Worm (Caenorhabditis elegans): ENCODE measurements around the gene rab-6.1.

Gene rab-6.1

DNA sequence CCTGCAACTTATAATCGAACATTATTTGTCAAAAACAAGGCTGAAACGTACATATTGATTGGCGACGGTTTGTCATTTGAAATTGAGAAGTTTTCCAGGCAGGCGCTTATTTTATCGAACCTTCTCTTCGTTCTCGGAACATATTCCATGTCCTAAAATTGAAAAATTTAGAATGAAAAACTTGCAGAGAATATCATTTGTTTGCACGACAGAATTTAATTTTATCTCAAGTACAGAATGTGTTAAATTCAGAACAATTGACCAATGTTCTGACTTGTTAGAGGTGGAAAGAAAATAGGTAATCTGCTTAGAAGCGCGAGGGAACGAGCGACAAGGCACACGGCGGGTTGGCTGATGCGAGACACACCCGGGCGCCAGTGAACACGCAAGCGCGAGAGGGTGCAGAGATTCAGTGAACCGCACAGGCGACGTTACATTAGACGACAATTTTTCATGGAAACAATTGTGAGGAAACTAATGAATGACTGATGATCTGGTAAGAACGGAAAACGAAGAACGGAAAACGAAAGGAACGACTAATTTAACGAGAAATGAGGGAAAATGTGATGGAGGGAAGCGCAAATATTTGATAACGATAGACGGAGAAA is 46.7 kb upstream of the rab-6.1 start (continued):
- TF ChIP-seq egl-27 (tag; optimal IDR thresholded peaks at IDR 0.05) (no peak), dpl-1 (GFP tag; optimal IDR thresholded peaks at IDR 0.05) (peak; percentile 11), ztf-7 (tag; optimal IDR thresholded peaks at IDR 0.05) (no peak), set-16 (GFP tag; IDR thresholded peaks at IDR 0.05) (peak; percentile 74), fkh-10 (GFP tag; optimal IDR thresholded peaks at IDR 0.05) (no peak), lin-15B (tag; optimal IDR thresholded peaks at IDR 0.05) (no peak), ceh-20 (GFP tag; IDR thresholded peaks at IDR 0.05) (no peak), tra-1 (GFP tag; IDR thresholded peaks at IDR 0.05) (0 out of 2 replicates have a peak, but pooled peaks have one; percentile 24), gei-8 (GFP tag; optimal IDR thresholded peaks at IDR 0.05) (no peak), hif-1 (tag; optimal IDR thresholded peaks at IDR 0.05) (peak in 1 of 2 experiments; percentile 10), D1046.2 (GFP tag; IDR thresholded peaks at IDR 0.05) (peak; percentile 73), cey-2 (tag; optimal IDR thresholded peaks at IDR 0.05; ENCODE audit: borderline replicate concordance, insufficient read depth) (no peak), zfp-2 (tag; optimal IDR thresholded peaks at IDR 0.05) (no peak), vab-7 (GFP tag; IDR thresholded peaks at IDR 0.05) (peak; percentile 24; the same call in 1 of the 2 replicates), nhr-237 (tag; optimal IDR thresholded peaks at IDR 0.05) (no peak), attf-4 (tag; optimal IDR thresholded peaks at IDR 0.05) (no peak), sdz-12 (GFP tag; optimal IDR thresholded peaks at IDR 0.05) (no peak), nhr-25 (tag; optimal IDR thresholded peaks at IDR 0.05; ENCODE audit: borderline replicate concordance, insufficient read depth) (no peak), dmd-6 (GFP tag; IDR thresholded peaks at IDR 0.05) (peak; percentile 55), ceh-44 (GFP tag; IDR thresholded peaks at IDR 0.05) (no peak), aha-1 (tag) (peak; percentile 99), ZK337.2 (GFP tag; IDR thresholded peaks at IDR 0.05) (no peak), Y5F2A.4 (GFP tag; optimal IDR thresholded peaks at IDR 0.05) (no peak), ama-1 (optimal IDR thresholded peaks at IDR 0.05) (no peak), T20F7.1 (GFP tag; optimal IDR thresholded peaks at IDR 0.05) (peak; percentile 39), dve-1 (tag; optimal IDR thresholded peaks at IDR 0.05; ENCODE audit: insufficient read depth) (peak; percentile 4)

ce11 chrIII:9051714-9052113 is 46.0 kb upstream of the rab-6.1 start:
- TF ChIP-seq mxl-2 (GFP tag; conservative IDR thresholded peaks at IDR 0.05) (peak; percentile 49; the same call in 1 of the 2 replicates), madf-5 (GFP tag; IDR thresholded peaks at IDR 0.05) (0 out of 4 replicates have a peak, but pooled peaks of 1 of the 2 experiments have one; percentile 6), ces-1 (GFP tag; optimal IDR thresholded peaks at IDR 0.05) (no peak), tra-1 (GFP tag; IDR thresholded peaks at IDR 0.05) (0 out of 2 replicates have a peak, but pooled peaks have one; percentile 9), F37D6.2 (tag; optimal IDR thresholded peaks at IDR 0.05) (no peak), ZK337.2 (GFP tag; IDR thresholded peaks at IDR 0.05) (0 out of 2 replicates have a peak, but pooled peaks have one; percentile 54)

DNA sequence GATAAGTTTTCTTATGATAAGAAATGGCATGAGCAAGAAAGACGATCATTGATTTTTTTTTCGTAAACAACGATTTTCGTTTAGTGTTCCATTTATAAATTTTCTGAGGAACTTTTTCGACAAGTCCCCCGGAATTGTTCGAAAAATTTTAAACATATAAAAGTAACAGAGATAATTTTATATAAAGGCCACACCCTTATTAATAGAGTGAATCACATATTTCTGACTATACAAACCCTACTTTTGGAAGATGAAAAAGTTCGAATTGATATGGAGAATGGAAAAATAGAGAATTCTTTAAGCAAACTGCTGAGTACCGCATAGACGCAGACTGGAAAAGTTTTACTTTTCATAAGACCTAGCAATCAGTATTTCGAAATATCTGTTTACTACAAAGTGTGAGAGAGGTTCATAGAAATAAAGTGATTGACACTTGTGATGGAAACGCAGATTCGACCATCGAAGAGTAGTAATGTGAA is 45.4 kb upstream of the rab-6.1 start:
- peak; percentile 5 for TF ChIP-seq spr-3 (GFP tag; optimal IDR thresholded peaks at IDR 0.05)
- peak; percentile 76 for TF ChIP-seq ctbp-1 (GFP tag; IDR thresholded peaks at IDR 0.05)
- peak; percentile 62 for TF ChIP-seq madf-9 (GFP tag; conservative IDR thresholded peaks at IDR 0.05)
- TF ChIP-seq nhr-42 (GFP tag; IDR thresholded peaks at IDR 0.05): no peak; the same call in none of the 2 replicates
- peak; percentile 84 for TF ChIP-seq T20F7.1 (GFP tag; optimal IDR thresholded peaks at IDR 0.05)
- no peak for TF ChIP-seq ztf-11 (tag; optimal IDR thresholded peaks at IDR 0.05)
- no peak for TF ChIP-seq daf-12 (tag; optimal IDR thresholded peaks at IDR 0.05)
- no peak for TF ChIP-seq mxl-2 (GFP tag; conservative IDR thresholded peaks at IDR 0.05)
- TF ChIP-seq snpc-4 (tag; optimal IDR thresholded peaks at IDR 0.05): no peak
- no peak for TF ChIP-seq nhr-237 (tag; optimal IDR thresholded peaks at IDR 0.05)
- TF ChIP-seq fkh-10 (GFP tag; optimal IDR thresholded peaks at IDR 0.05): no peak
- no peak for TF ChIP-seq dmd-8 (GFP tag; IDR thresholded peaks at IDR 0.05)
- peak in 1 of 2 experiments; percentile 91 for TF ChIP-seq lsy-2 (tag; optimal IDR thresholded peaks at IDR 0.05)
- no peak for TF ChIP-seq mxl-3 (GFP tag; optimal IDR thresholded peaks at IDR 0.05)
- peak; percentile 80 for TF ChIP-seq nhr-6 (tag; optimal IDR thresholded peaks at IDR 0.05)
- TF ChIP-seq mes-2 (tag; optimal IDR thresholded peaks at IDR 0.05; ENCODE audit: poor library complexity, severe bottlenecking): peak; percentile 63
- peak in 1 of 2 experiments; percentile 56 for TF ChIP-seq mdl-1 (tag; optimal IDR thresholded peaks at IDR 0.05)
- no peak for TF ChIP-seq F26F4.8 (GFP tag; conservative IDR thresholded peaks at IDR 0.05)
- TF ChIP-seq zip-11 (GFP tag; IDR thresholded peaks at IDR 0.05): no peak
- TF ChIP-seq F10B5.3 (tag; optimal IDR thresholded peaks at IDR 0.05): no peak
- no peak for TF ChIP-seq skn-1 (tag; optimal IDR thresholded peaks at IDR 0.05)

Data from whole organism, L4 larva.